Fruit fly (Drosophila melanogaster): ENCODE results near the gene CG14957.

- no peak for TF ChIP-seq bab1 (GFP tag; optimal IDR thresholded peaks at IDR 0.05)
- no peak for TF ChIP-seq CG11617 (GFP tag; optimal IDR thresholded peaks at IDR 0.05)
- TF ChIP-seq tj (GFP tag; optimal IDR thresholded peaks at IDR 0.05) = no peak
- TF ChIP-seq Clk (GFP tag; optimal IDR thresholded peaks at IDR 0.05) = no peak
- no peak for TF ChIP-seq kay (GFP tag; ENCODE audit: borderline replicate concordance)
- no peak for TF ChIP-seq CG33017 (tag; optimal IDR thresholded peaks at IDR 0.05)
- TF ChIP-seq Mnt (GFP tag; optimal IDR thresholded peaks at IDR 0.05) = no peak
- TF ChIP-seq cnc (optimal IDR thresholded peaks at IDR 0.05) = no peak
- no peak for TF ChIP-seq Crg-1 (GFP tag; optimal IDR thresholded peaks at IDR 0.05)
Measured at dm6 chr3L:3150376-3150775, 37.0 kb upstream of the CG14957 start.

Measured in whole organism, adult.